Fruit fly (Drosophila melanogaster): ENCODE data around the gene tld.

tld gene

DNA sequence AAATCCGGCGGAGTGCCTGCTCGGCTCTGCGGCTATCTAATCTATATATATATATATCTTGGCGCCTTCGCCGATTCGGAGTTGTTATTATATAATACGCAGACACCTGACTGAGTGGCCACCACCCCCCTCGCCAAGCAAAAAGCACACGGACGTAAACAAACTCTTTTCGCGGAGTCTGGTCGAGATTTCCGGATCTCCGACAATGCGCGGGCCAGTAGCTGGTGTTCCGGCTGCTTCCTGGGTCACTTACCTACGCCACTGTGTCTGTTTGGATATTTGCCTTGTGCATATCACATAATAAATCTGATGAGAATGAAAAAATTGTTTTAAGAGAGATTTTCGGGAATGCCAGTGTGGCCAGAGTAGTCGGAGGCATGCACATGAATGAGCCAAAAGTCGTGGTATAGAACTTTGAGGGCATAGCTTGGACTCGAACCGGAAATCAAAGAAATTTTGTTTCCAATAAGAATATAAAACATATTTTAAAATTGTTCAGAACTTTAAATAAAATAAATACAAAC, 37.6 kb downstream of the tld start, which contains the start of gene CG5805 (continued):
- peak; percentile 96 for TF ChIP-seq sens (GFP tag)
- TF ChIP-seq CG15514 (GFP tag; optimal IDR thresholded peaks at IDR 0.05): peak; percentile 92
- TF ChIP-seq CkIIα-i1 (GFP tag; IDR thresholded peaks at IDR 0.05): 0 out of 2 replicates have a peak, but pooled peaks have one; percentile 5
- TF ChIP-seq CG42726 (GFP tag; IDR thresholded peaks at IDR 0.05; ENCODE audit: partially characterized antibody): no peak
- TF ChIP-seq tio (GFP tag; optimal IDR thresholded peaks at IDR 0.05): no peak
- TF ChIP-seq HLHmδ (GFP tag; optimal IDR thresholded peaks at IDR 0.05): no peak
- TF ChIP-seq kah (GFP tag; optimal IDR thresholded peaks at IDR 0.05): peak; percentile 82
- TF ChIP-seq CG11696 (GFP tag; IDR thresholded peaks at IDR 0.05): peak; percentile 28; the same call in 1 of the 2 replicates
- TF ChIP-seq tll (GFP tag; optimal IDR thresholded peaks at IDR 0.05): peak in 1 of 2 experiments; percentile 23
- TF ChIP-seq CG6689 (GFP tag; IDR thresholded peaks at IDR 0.05): peak; percentile 70
- TF ChIP-seq B-H1 (GFP tag; IDR thresholded peaks at IDR 0.05): peak; percentile 54
- TF ChIP-seq Myb (GFP tag; optimal IDR thresholded peaks at IDR 0.05): peak; percentile 52
- TF ChIP-seq CG30431 (GFP tag; optimal IDR thresholded peaks at IDR 0.05): peak; percentile 75
- no peak for TF ChIP-seq stwl (tag; optimal IDR thresholded peaks at IDR 0.05)
- TF ChIP-seq crp (GFP tag; optimal IDR thresholded peaks at IDR 0.05): peak in 1 of 2 experiments; percentile 55
- TF ChIP-seq pan (optimal IDR thresholded peaks at IDR 0.05): no peak
- peak in 1 of 2 experiments; percentile 86 for TF ChIP-seq pan (GFP tag; optimal IDR thresholded peaks at IDR 0.05 in 1 of 2, IDR thresholded peaks at IDR 0.05 in 1 of 2)
- peak; percentile 85 for TF ChIP-seq CG31441 (GFP tag; IDR thresholded peaks at IDR 0.05)
- peak; percentile 85 for TF ChIP-seq zfh1 (GFP tag; IDR thresholded peaks at IDR 0.05)
- peak; percentile 91 for TF ChIP-seq CG18619 (GFP tag; optimal IDR thresholded peaks at IDR 0.05)
- TF ChIP-seq CG9876 (GFP tag; optimal IDR thresholded peaks at IDR 0.05): peak; percentile 74
- peak; percentile 71; the same call in 1 of the 3 replicates for TF ChIP-seq gce (GFP tag; IDR thresholded peaks at IDR 0.05)
- TF ChIP-seq ssp (GFP tag; IDR thresholded peaks at IDR 0.05): peak; percentile 52; the same call in 1 of the 2 replicates
- TF ChIP-seq CG13296 (GFP tag; optimal IDR thresholded peaks at IDR 0.05): peak; percentile 89
- TF ChIP-seq org-1 (GFP tag; optimal IDR thresholded peaks at IDR 0.05): peak; percentile 59
- TF ChIP-seq pum (GFP tag; optimal IDR thresholded peaks at IDR 0.05): peak; percentile 3
- TF ChIP-seq hkb (optimal IDR thresholded peaks at IDR 0.05): no peak
- TF ChIP-seq hkb (GFP tag; IDR thresholded peaks at IDR 0.05): peak; percentile 81
- peak; percentile 53 for TF ChIP-seq CG16815 (GFP tag; optimal IDR thresholded peaks at IDR 0.05)
- TF ChIP-seq stc (GFP tag; IDR thresholded peaks at IDR 0.05): peak; percentile 77
- TF ChIP-seq bab2 (GFP tag; optimal IDR thresholded peaks at IDR 0.05): peak; percentile 46
- no peak for TF ChIP-seq CG4404 (GFP tag; IDR thresholded peaks at IDR 0.05)
- no peak for TF ChIP-seq CG4282 (GFP tag; optimal IDR thresholded peaks at IDR 0.05)
- peak; percentile 58 for TF ChIP-seq Hr3 (GFP tag; optimal IDR thresholded peaks at IDR 0.05)
- peak; percentile 49 for TF ChIP-seq CG1602 (GFP tag; optimal IDR thresholded peaks at IDR 0.05)
- TF ChIP-seq CG17385 (GFP tag; optimal IDR thresholded peaks at IDR 0.05): peak; percentile 78
- peak; percentile 82 for TF ChIP-seq onecut (GFP tag; IDR thresholded peaks at IDR 0.05)
- peak; percentile 98 for TF ChIP-seq Med (GFP tag)
- TF ChIP-seq CG5953 (GFP tag; IDR thresholded peaks at IDR 0.05): peak; percentile 70; the same call in 1 of the 2 replicates
- TF ChIP-seq Dll (GFP tag; IDR thresholded peaks at IDR 0.05; ENCODE audit: partially characterized antibody): no peak
- peak; percentile 78; the same call in 2 of the 3 replicates for TF ChIP-seq C15 (GFP tag; IDR thresholded peaks at IDR 0.05)
- peak; percentile 89 for TF ChIP-seq Asciz (GFP tag; optimal IDR thresholded peaks at IDR 0.05)
- peak; percentile 89 for TF ChIP-seq chm (GFP tag; IDR thresholded peaks at IDR 0.05)
- peak; percentile 68 for TF ChIP-seq psq (GFP tag; optimal IDR thresholded peaks at IDR 0.05)
- TF ChIP-seq odd (GFP tag; optimal IDR thresholded peaks at IDR 0.05): peak; percentile 84
- TF ChIP-seq wek (GFP tag; optimal IDR thresholded peaks at IDR 0.05): peak; percentile 58
- peak; percentile 80 for TF ChIP-seq CG10147 (GFP tag; optimal IDR thresholded peaks at IDR 0.05)
- TF ChIP-seq ems (GFP tag; optimal IDR thresholded peaks at IDR 0.05): peak; percentile 73
- TF ChIP-seq CG3995 (GFP tag; optimal IDR thresholded peaks at IDR 0.05): peak; percentile 63
- peak; percentile 77 for TF ChIP-seq CG31224 (GFP tag; IDR thresholded peaks at IDR 0.05)
- TF ChIP-seq dmrt99B (tag; optimal IDR thresholded peaks at IDR 0.05): peak; percentile 72

Measured in whole organism, embryonic.